Worm (Caenorhabditis elegans): ENCODE measurements around the gene ssp-34.

DNA sequence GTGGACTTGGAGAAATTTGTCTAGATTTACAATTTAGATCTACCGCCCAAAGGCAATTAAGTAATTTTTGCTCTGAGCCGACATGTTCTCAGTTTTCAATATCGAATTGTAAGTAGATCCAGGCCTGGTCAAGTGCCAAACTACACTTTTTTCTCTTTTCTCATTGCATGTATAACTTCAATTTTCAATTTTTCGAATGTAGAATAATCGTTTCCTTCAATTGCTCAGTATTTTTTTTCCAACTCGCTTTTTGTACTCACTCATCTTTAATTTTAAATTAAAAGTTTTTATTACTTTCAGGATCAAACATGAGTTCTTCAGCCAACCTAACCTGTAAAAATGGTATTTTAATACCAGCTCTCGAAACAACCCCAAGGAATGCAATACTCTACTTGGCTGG is 22.1 kb downstream of the ssp-34 start, which contains the start of gene ncx-3:
- TF ChIP-seq him-1 (tag; optimal IDR thresholded peaks at IDR 0.05) (no peak), W03F9.2 (tag; optimal IDR thresholded peaks at IDR 0.05) (no peak), dao-5 (tag; optimal IDR thresholded peaks at IDR 0.05) (no peak)
